Fruit fly (Drosophila melanogaster): ENCODE results near the gene Edg84A.

DNA sequence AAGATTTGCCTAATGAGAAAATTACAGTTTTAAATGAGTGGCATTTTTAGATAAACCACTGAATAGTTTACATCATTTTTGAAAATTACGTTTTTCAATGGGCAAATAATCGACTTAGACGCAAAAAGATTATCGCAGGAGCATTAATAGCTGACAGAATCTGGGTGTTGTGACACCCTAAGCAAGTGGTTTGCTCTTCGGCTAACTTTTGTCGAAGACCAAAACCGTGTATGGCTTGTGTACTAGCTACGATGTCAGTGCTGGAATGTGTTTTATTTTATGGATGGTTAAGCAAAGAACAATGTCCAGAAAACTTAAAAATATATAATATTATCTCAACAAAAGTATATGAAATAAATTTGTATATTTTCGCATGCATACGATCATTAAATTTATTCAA is 24.6 kb downstream of the Edg84A start:
- TF ChIP-seq fkh (GFP tag; optimal IDR thresholded peaks at IDR 0.05) = no peak
- TF ChIP-seq Hr4 (GFP tag; optimal IDR thresholded peaks at IDR 0.05) = no peak
